Worm (Caenorhabditis elegans) whole organism, late embryonic: ENCODE results near the gene ceh-19.

Source experiments
- C38D4.7 ChIP-seq: fragments of 200-800 bp; sonication (Bioruptor generic); optimal IDR thresholded peaks from 2 replicates; lab custom pipeline; 2018; ENCODE audit warnings: mild to moderate bottlenecking, missing genetic modification characterization, moderate library complexity, missing compliant biosample characterization
- K02D7.2 ChIP-seq: sonication (generic microtip); optimal IDR thresholded peaks from 2 replicates; lab custom pipeline; 2017; ENCODE audit warnings: mild to moderate bottlenecking, missing genetic modification characterization, missing compliant biosample characterization
- T23F11.4 ChIP-seq: fragments of 200-800 bp; sonication (Bioruptor generic); optimal IDR thresholded peaks from 2 replicates; lab custom pipeline; 2018; ENCODE audit warnings: mild to moderate bottlenecking, missing genetic modification characterization, missing compliant biosample characterization
- Y22D7AL.16 ChIP-seq: sonication (generic microtip); optimal IDR thresholded peaks from 2 replicates; lab custom pipeline; 2016; ENCODE audit warnings: missing genetic modification characterization, missing compliant biosample characterization
- ceh-14 ChIP-seq: sonication (generic microtip); optimal IDR thresholded peaks from 2 replicates; lab custom pipeline; 2016; ENCODE audit warnings: missing genotype, missing genetic modification characterization, missing compliant biosample characterization
- ceh-18 ChIP-seq: sonication (generic microtip); optimal IDR thresholded peaks from 2 replicates; lab custom pipeline; 2016; ENCODE audit warnings: missing genetic modification characterization, missing compliant biosample characterization
- ceh-19 ChIP-seq: fragments of 200-800 bp; sonication (Bioruptor generic); optimal IDR thresholded peaks from 2 replicates; lab custom pipeline; 2018; ENCODE audit warnings: mild to moderate bottlenecking, missing genetic modification characterization, missing compliant biosample characterization
- ceh-2 ChIP-seq: sonication (generic microtip); optimal IDR thresholded peaks from 2 replicates; lab custom pipeline; 2016; ENCODE audit warnings: missing genotype, missing genetic modification characterization, missing compliant biosample characterization
- ceh-30 ChIP-seq: fragments of 150-350 bp; optimal IDR thresholded peaks from 2 replicates; lab custom pipeline; 2014; ENCODE audit warnings: missing biosample characterization, missing genetic modification characterization
- ceh-34 ChIP-seq: sonication (generic microtip); optimal IDR thresholded peaks from 2 replicates; lab custom pipeline; 2016; ENCODE audit warnings: mild to moderate bottlenecking, missing genetic modification characterization, missing compliant biosample characterization
- ceh-45 ChIP-seq: fragments of 200-800 bp; sonication (Bioruptor generic); IDR thresholded peaks from 2 replicates; pipeline ENCODE4 v1.3.6; 2022; ENCODE audit warnings: missing genetic modification reagents, missing genetic modification characterization, missing compliant biosample characterization
- ceh-48 ChIP-seq: sonication (generic microtip); optimal IDR thresholded peaks from 2 replicates; lab custom pipeline; 2016; ENCODE audit warnings: missing genetic modification characterization, inconsistent platforms, missing compliant biosample characterization
- ceh-6 ChIP-seq: fragments of 200-800 bp; sonication (Bioruptor generic); optimal IDR thresholded peaks from 2 replicates; lab custom pipeline; 2018; ENCODE audit warnings: mild to moderate bottlenecking, missing genetic modification characterization, missing compliant biosample characterization
- elt-4 ChIP-seq: sonication (generic microtip); optimal IDR thresholded peaks from 2 replicates; lab custom pipeline; 2016; ENCODE audit warnings: missing genetic modification characterization, missing compliant biosample characterization
- eyg-1 ChIP-seq: sonication (generic microtip); optimal IDR thresholded peaks from 2 replicates; lab custom pipeline; 2016; ENCODE audit warnings: missing genotype, missing genetic modification characterization, missing compliant biosample characterization
- fkh-6 ChIP-seq: sonication (generic microtip); optimal IDR thresholded peaks from 2 replicates; lab custom pipeline; 2016; ENCODE audit warnings: missing genetic modification characterization, missing compliant biosample characterization
- hlh-30 ChIP-seq: sonication (generic microtip); optimal IDR thresholded peaks from 2 replicates; lab custom pipeline; 2017; ENCODE audit warnings: antibody characterized with exemption, missing genetic modification characterization, missing compliant biosample characterization; ENCODE audit not compliant: insufficient read depth
- hlh-8 ChIP-seq: sonication (generic microtip); optimal IDR thresholded peaks from 2 replicates; lab custom pipeline; 2016; ENCODE audit warnings: missing genotype, missing genetic modification characterization, missing compliant biosample characterization
- lin-11 ChIP-seq: fragments of 200-800 bp; sonication (Bioruptor generic); optimal IDR thresholded peaks from 2 replicates; lab custom pipeline; 2018; ENCODE audit warnings: mild to moderate bottlenecking, missing genetic modification characterization, missing compliant biosample characterization
- nfya-1 ChIP-seq: sonication (generic microtip); optimal IDR thresholded peaks from 2 replicates; lab custom pipeline; 2017; ENCODE audit warnings: missing genetic modification characterization, mild to moderate bottlenecking, missing compliant biosample characterization, antibody characterized with exemption, moderate library complexity
- npax-4 ChIP-seq: sonication (generic microtip); optimal IDR thresholded peaks from 2 replicates; lab custom pipeline; 2016; ENCODE audit warnings: missing genetic modification characterization, missing compliant biosample characterization
- pag-3 ChIP-seq: sonication (generic microtip); optimal IDR thresholded peaks from 2 replicates; lab custom pipeline; 2016; ENCODE audit warnings: missing compliant biosample characterization, missing genetic modification characterization, borderline replicate concordance
- pat-9 ChIP-seq: fragments of 200-800 bp; sonication (Bioruptor generic); optimal IDR thresholded peaks from 2 replicates; lab custom pipeline; 2018; ENCODE audit warnings: mild to moderate bottlenecking, missing genetic modification characterization, moderate library complexity, missing compliant biosample characterization
- pax-1 ChIP-seq: fragments of 150-350 bp; optimal IDR thresholded peaks from 2 replicates; lab custom pipeline; 2014; ENCODE audit warnings: missing biosample characterization, missing genetic modification characterization
- pqm-1 ChIP-seq: sonication (generic microtip); optimal IDR thresholded peaks from 2 replicates; lab custom pipeline; 2016; ENCODE audit warnings: missing genetic modification characterization, missing compliant biosample characterization
- pros-1 ChIP-seq: fragments of 150-350 bp; optimal IDR thresholded peaks from 2 replicates; lab custom pipeline; 2014; ENCODE audit warnings: missing biosample characterization, missing genetic modification reagents, missing genetic modification characterization
- ref-2 ChIP-seq: sonication (generic microtip); optimal IDR thresholded peaks from 2 replicates; lab custom pipeline; 2016; ENCODE audit warnings: missing genetic modification characterization, missing compliant biosample characterization
- rnt-1 ChIP-seq: sonication (generic microtip); optimal IDR thresholded peaks from 2 replicates; lab custom pipeline; 2016; ENCODE audit warnings: missing genetic modification characterization, missing compliant biosample characterization
- sox-2 ChIP-seq: fragments of 200-800 bp; sonication (Bioruptor generic); IDR thresholded peaks from 2 replicates; pipeline ENCODE4 v1.3.6; 2022; ENCODE audit warnings: missing genetic modification reagents, missing genetic modification characterization, missing compliant biosample characterization
- syd-9 ChIP-seq: sonication (generic microtip); optimal IDR thresholded peaks from 2 replicates; lab custom pipeline; 2016; ENCODE audit warnings: mild to moderate bottlenecking, missing genetic modification characterization, moderate library complexity, missing compliant biosample characterization
- unc-3 ChIP-seq, 2 experiments: fragments of 200-800 bp in 1 of 2; sonication (Bioruptor generic) in 1 of 2; sonication (generic microtip) in 1 of 2; conservative IDR thresholded peaks in 1 of 2; optimal IDR thresholded peaks in 1 of 2; 2 replicates each; pipeline versions ENCODE4 v1.3.6 to Lab custom; 2016 to 2022; ENCODE audit warnings: missing compliant biosample characterization in 2 of 2, missing genetic modification characterization in 2 of 2, missing genetic modification reagents in 1 of 2
- unc-42 ChIP-seq: sonication (generic microtip); optimal IDR thresholded peaks from 2 replicates; lab custom pipeline; 2016; ENCODE audit warnings: missing genotype, missing genetic modification characterization, missing compliant biosample characterization
- unc-86 ChIP-seq: sonication (generic microtip); optimal IDR thresholded peaks from 2 replicates; lab custom pipeline; 2016; ENCODE audit warnings: missing genetic modification characterization, missing compliant biosample characterization
- zip-5 ChIP-seq: sonication (generic microtip); optimal IDR thresholded peaks from 2 replicates; lab custom pipeline; 2016; ENCODE audit warnings: missing genetic modification characterization, missing compliant biosample characterization

ceh-19 gene

ce11 chrIV:7983021-7983420 is 27.3 kb upstream of the ceh-19 start:
- TF ChIP-seq ceh-2, result no peak
- TF ChIP-seq ceh-14 (tag; lab: Kevin White, UChicago), result no peak
- TF ChIP-seq pag-3 (tag; lab: Kevin White, UChicago), result no peak
- TF ChIP-seq ref-2 (tag; lab: Kevin White, UChicago), result no peak
- no peak for TF ChIP-seq K02D7.2 (tag; lab: Kevin White, UChicago)
- no peak for TF ChIP-seq eyg-1
- TF ChIP-seq unc-3 (GFP tag; conservative IDR thresholded peaks at IDR 0.05; lab: Robert Waterston, UW), result no peak
- no peak for TF ChIP-seq unc-3 (tag; optimal IDR thresholded peaks at IDR 0.05; lab: Kevin White, UChicago)
- TF ChIP-seq hlh-8 (tag; lab: Kevin White, UChicago), result no peak
- no peak for TF ChIP-seq syd-9 (tag; lab: Kevin White, UChicago)
- TF ChIP-seq ceh-34, result no peak

ce11 chrIV:7982024-7982576 is 26.4 kb upstream of the ceh-19 start, which contains the start of gene arf-5:
Gene arf-5, plus strand, starts transcription at chrIV:7982526.
- TF ChIP-seq fkh-6, result no peak
- TF ChIP-seq Y22D7AL.16 (tag; lab: Kevin White, UChicago), result no peak
- TF ChIP-seq elt-4 (tag; lab: Kevin White, UChicago), result no peak
- TF ChIP-seq nfya-1 (tag; lab: Kevin White, UChicago), result peak; percentile 14
- no peak for TF ChIP-seq pqm-1 (tag; lab: Kevin White, UChicago)
- no peak for TF ChIP-seq sox-2 (GFP tag; lab: Robert Waterston, UW)
- no peak for TF ChIP-seq pat-9 (tag; lab: Kevin White, UChicago)
- no peak for TF ChIP-seq ceh-2
- TF ChIP-seq pros-1, result no peak
- no peak for TF ChIP-seq ceh-34
- peak; percentile 35 for TF ChIP-seq hlh-30
- no peak for TF ChIP-seq lin-11 (tag; lab: Kevin White, UChicago)
- TF ChIP-seq unc-42 (tag; lab: Kevin White, UChicago), result peak; percentile 7
- TF ChIP-seq npax-4, result no peak

- TF ChIP-seq nfya-1 (tag; lab: Kevin White, UChicago), result peak; percentile 64
- peak; percentile 56 for TF ChIP-seq ceh-48
- no peak for TF ChIP-seq zip-5 (tag; lab: Kevin White, UChicago)
- no peak for TF ChIP-seq T23F11.4
- no peak for TF ChIP-seq ceh-6
- TF ChIP-seq pax-1, result no peak
- peak; percentile 95 for TF ChIP-seq unc-42 (tag; lab: Kevin White, UChicago)
Measured at ce11 chrIV:7979588-7979987, 23.8 kb upstream of the ceh-19 start, which contains the start of gene unc-24. Gene unc-24, plus strand, starts transcription at chrIV:7979870.

ce11 chrIV:7977452-7977940 is 21.7 kb upstream of the ceh-19 start, which contains the start of gene ora-1:
Gene ora-1, plus strand, starts transcription at chrIV:7977890.
- no peak for TF ChIP-seq fkh-6

- TF ChIP-seq sox-2 (GFP tag; lab: Robert Waterston, UW) (no peak), rnt-1 (tag; lab: Kevin White, UChicago) (no peak), C38D4.7 (GFP tag; lab: Kevin White, UChicago) (no peak), unc-86 (tag; lab: Kevin White, UChicago) (no peak), ceh-19 (GFP tag; lab: Kevin White, UChicago) (no peak), ceh-30 (no peak), fkh-6 (no peak), ceh-18 (tag; lab: Kevin White, UChicago) (no peak), ceh-45 (GFP tag; lab: Robert Waterston, UW) (no peak)
- TF ChIP-seq, all 69 proteins: peak for 0
Measured at ce11 chrIV:7976210-7976609, 20.5 kb upstream of the ceh-19 start, which contains the start of gene F57H12.6. Gene F57H12.6, minus strand, starts transcription at chrIV:7976310.
